Fruit fly (Drosophila melanogaster): ENCODE results near the gene Polr2L.

Polr2L gene

dm6 chr3R:24667538-24668207 is 49.6 kb upstream of the Polr2L start:
- TF ChIP-seq CoRest (tag; optimal IDR thresholded peaks at IDR 0.05) (peak; percentile 24), CG9876 (GFP tag; optimal IDR thresholded peaks at IDR 0.05) (no peak), Ets65A (GFP tag) (peak; percentile 89), Gug (GFP tag; IDR thresholded peaks at IDR 0.05) (no peak), lmd (GFP tag; IDR thresholded peaks at IDR 0.05) (peak; percentile 31; the same call in 1 of the 2 replicates), CG2678 (tag; optimal IDR thresholded peaks at IDR 0.05) (peak; percentile 60), chinmo (GFP tag; IDR thresholded peaks at IDR 0.05; ENCODE audit: partially characterized antibody) (0 out of 4 replicates have a peak, but pooled peaks have one; percentile 29), ara (GFP tag; IDR thresholded peaks at IDR 0.05) (no peak), dpn (GFP tag; optimal IDR thresholded peaks at IDR 0.05) (peak in 1 of 2 experiments; percentile 17), CG2202 (tag; optimal IDR thresholded peaks at IDR 0.05) (no peak), CG9932 (GFP tag; IDR thresholded peaks at IDR 0.05) (peak; percentile 41), danr (GFP tag; IDR thresholded peaks at IDR 0.05) (no peak), CG4404 (GFP tag; IDR thresholded peaks at IDR 0.05) (no peak), CG13123 (GFP tag; optimal IDR thresholded peaks at IDR 0.05) (no peak), gcm2 (GFP tag; optimal IDR thresholded peaks at IDR 0.05) (no peak), Hsf (GFP tag; optimal IDR thresholded peaks at IDR 0.05) (no peak), CG7839 (tag; optimal IDR thresholded peaks at IDR 0.05) (peak; percentile 32), cad (GFP tag; optimal IDR thresholded peaks at IDR 0.05) (no peak), CG14965 (GFP tag; optimal IDR thresholded peaks at IDR 0.05; ENCODE audit: borderline replicate concordance) (no peak), Bdp1 (GFP tag; optimal IDR thresholded peaks at IDR 0.05) (no peak), Meics (GFP tag; optimal IDR thresholded peaks at IDR 0.05) (peak; percentile 60), Trl (optimal IDR thresholded peaks at IDR 0.05) (peak; percentile 31 to 57), Trl (GFP tag; optimal IDR thresholded peaks at IDR 0.05) (no peak), CG12391 (tag; optimal IDR thresholded peaks at IDR 0.05) (no peak), ci (GFP tag; IDR thresholded peaks at IDR 0.05) (0 out of 3 replicates have a peak, but pooled peaks have one; percentile 33), D19A (tag; optimal IDR thresholded peaks at IDR 0.05) (peak; percentile 22), CG17912 (GFP tag; optimal IDR thresholded peaks at IDR 0.05) (no peak), CG18262 (tag; optimal IDR thresholded peaks at IDR 0.05) (no peak), slp2 (GFP tag; optimal IDR thresholded peaks at IDR 0.05) (no peak), Sin3A (optimal IDR thresholded peaks at IDR 0.05) (no peak), CG15269 (tag; optimal IDR thresholded peaks at IDR 0.05) (peak; percentile 12), stwl (tag; optimal IDR thresholded peaks at IDR 0.05) (no peak), Hr51 (GFP tag; optimal IDR thresholded peaks at IDR 0.05) (peak in 1 of 2 experiments; percentile 29), CG7928 (GFP tag; optimal IDR thresholded peaks at IDR 0.05) (no peak), CG8765 (GFP tag; IDR thresholded peaks at IDR 0.05) (no peak), aop (GFP tag; IDR thresholded peaks at IDR 0.05) (no peak), Dek (tag; optimal IDR thresholded peaks at IDR 0.05) (no peak), C15 (GFP tag; IDR thresholded peaks at IDR 0.05) (no peak), inv (GFP tag; IDR thresholded peaks at IDR 0.05; ENCODE audit: partially characterized antibody) (no peak), CG1024 (GFP tag; IDR thresholded peaks at IDR 0.05) (no peak), Hmr (GFP tag; optimal IDR thresholded peaks at IDR 0.05) (no peak), p53 (GFP tag; optimal IDR thresholded peaks at IDR 0.05) (no peak), Rx (GFP tag; IDR thresholded peaks at IDR 0.05) (no peak), dm (GFP tag; optimal IDR thresholded peaks at IDR 0.05) (no peak), CG31224 (GFP tag; IDR thresholded peaks at IDR 0.05) (no peak), unpg (GFP tag; optimal IDR thresholded peaks at IDR 0.05) (no peak), gem (tag; optimal IDR thresholded peaks at IDR 0.05) (peak; percentile 20), CG13624 (GFP tag; optimal IDR thresholded peaks at IDR 0.05) (no peak), H2.0 (GFP tag; IDR thresholded peaks at IDR 0.05) (no peak), sug (tag; optimal IDR thresholded peaks at IDR 0.05) (peak; percentile 14), yki (optimal IDR thresholded peaks at IDR 0.05) (no peak), CG11695 (GFP tag; IDR thresholded peaks at IDR 0.05) (no peak)

All from whole organism, embryonic.